Worm (Caenorhabditis elegans): ENCODE results near the gene T25D10.4.

ce11 chrII:6398406-6398805 is 11.7 kb downstream of the T25D10.4 start, which contains the start of gene zig-10:
- no peak for TF ChIP-seq pha-4 (GFP tag; IDR thresholded peaks at IDR 0.05)
- no peak for TF ChIP-seq pha-4 (tag; optimal IDR thresholded peaks at IDR 0.05)
- TF ChIP-seq lsy-2 (tag; optimal IDR thresholded peaks at IDR 0.05) = no peak
- TF ChIP-seq lin-38 (GFP tag; IDR thresholded peaks at IDR 0.05) = no peak
- no peak for TF ChIP-seq lin-29 (GFP tag; IDR thresholded peaks at IDR 0.05)
- TF ChIP-seq unc-39 (tag; optimal IDR thresholded peaks at IDR 0.05) = no peak
- no peak for TF ChIP-seq zfp-3 (GFP tag; conservative IDR thresholded peaks at IDR 0.05)
- TF ChIP-seq fkh-10 (GFP tag; optimal IDR thresholded peaks at IDR 0.05) = no peak
- TF ChIP-seq ceh-20 (GFP tag; IDR thresholded peaks at IDR 0.05) = no peak
- no peak for TF ChIP-seq nhr-237 (tag; optimal IDR thresholded peaks at IDR 0.05)
- no peak for TF ChIP-seq dpl-1 (GFP tag; optimal IDR thresholded peaks at IDR 0.05)
- TF ChIP-seq mep-1 (tag; optimal IDR thresholded peaks at IDR 0.05) = no peak
- TF ChIP-seq lin-15B (tag; optimal IDR thresholded peaks at IDR 0.05) = no peak
- TF ChIP-seq sdz-12 (GFP tag; optimal IDR thresholded peaks at IDR 0.05) = no peak
- no peak for TF ChIP-seq R02D3.7 (tag; optimal IDR thresholded peaks at IDR 0.05)

All from whole organism, L4 larva.